Worm (Caenorhabditis elegans) whole organism, late embryonic: ENCODE results near the gene C09G5.7.

ENCODE experiments used
- ceh-19 ChIP-seq: fragments of 200-800 bp; sonication (Bioruptor generic); optimal IDR thresholded peaks from 2 replicates; lab custom pipeline; 2018; ENCODE audit warnings: mild to moderate bottlenecking, missing genetic modification characterization, missing compliant biosample characterization
- elt-4 ChIP-seq: sonication (generic microtip); optimal IDR thresholded peaks from 2 replicates; lab custom pipeline; 2016; ENCODE audit warnings: missing genetic modification characterization, missing compliant biosample characterization
- pha-4 ChIP-seq: fragments of 150-350 bp; optimal IDR thresholded peaks from 2 replicates; lab custom pipeline; 2018; ENCODE audit warnings: missing biosample characterization, missing genetic modification reagents, missing genetic modification characterization
- syd-9 ChIP-seq: sonication (generic microtip); optimal IDR thresholded peaks from 2 replicates; lab custom pipeline; 2016; ENCODE audit warnings: mild to moderate bottlenecking, missing genetic modification characterization, moderate library complexity, missing compliant biosample characterization

DNA sequence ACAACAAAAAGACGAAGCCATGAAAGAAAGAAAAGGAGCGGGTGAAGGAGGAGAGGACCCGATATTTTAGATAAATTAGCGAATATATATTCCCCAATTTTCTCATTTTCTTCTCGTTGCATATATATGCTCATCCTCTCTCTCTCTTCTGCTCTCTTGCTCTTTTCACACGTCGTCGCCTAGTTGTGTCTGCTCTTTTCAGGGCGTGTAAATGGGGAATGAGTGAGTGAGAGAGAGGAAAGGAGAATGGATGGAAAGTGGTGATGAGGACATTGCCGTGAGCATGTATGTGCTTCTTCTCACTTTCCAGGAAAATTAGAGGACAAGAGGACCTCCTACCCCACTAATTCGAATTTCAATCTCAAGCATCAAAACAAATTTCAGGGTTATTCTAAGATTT, 40.8 kb downstream of the C09G5.7 start:
- TF ChIP-seq elt-4 (tag; lab: Kevin White, UChicago) = no peak
- no peak for TF ChIP-seq ceh-19
- TF ChIP-seq syd-9 = no peak
- TF ChIP-seq pha-4 = no peak
